Worm (Caenorhabditis elegans): ENCODE results near the gene lgc-12.
A peak's percentile ranks its signal among the peaks of the same experiment; 100 is the strongest.

ce11 chrIII:7554697-7555145, 7.3 kb upstream of the lgc-12 start:
- TF ChIP-seq Y22D7AL.16 (tag; optimal IDR thresholded peaks at IDR 0.05) (no peak), ttx-3 (tag; optimal IDR thresholded peaks at IDR 0.05) (no peak), dmd-4 (tag; optimal IDR thresholded peaks at IDR 0.05; ENCODE audit: borderline replicate concordance) (no peak), pha-2 (tag; optimal IDR thresholded peaks at IDR 0.05) (no peak), nhr-11 (tag; optimal IDR thresholded peaks at IDR 0.05) (no peak), sox-4 (tag; optimal IDR thresholded peaks at IDR 0.05) (no peak), elt-4 (tag; optimal IDR thresholded peaks at IDR 0.05) (no peak), syd-9 (tag; optimal IDR thresholded peaks at IDR 0.05) (no peak), pha-4 (tag; optimal IDR thresholded peaks at IDR 0.05) (no peak), ceh-18 (tag; optimal IDR thresholded peaks at IDR 0.05) (peak; percentile 9)
